Worm (Caenorhabditis elegans) whole organism, midembryonic: Measurements from ENCODE around the gene K03H9.3.

Source experiments
- flt-1 ChIP-seq: fragments of 200-800 bp; sonication (Bioruptor generic); IDR thresholded peaks from 2 replicates; pipeline ENCODE4 v1.3.6; 2022; ENCODE audit warnings: missing genetic modification characterization, missing compliant biosample characterization
- klf-2 ChIP-seq: fragments of 200-800 bp; sonication (Bioruptor generic); conservative IDR thresholded peaks from 2 replicates; pipeline ENCODE4 v1.3.6; 2022; ENCODE audit warnings: missing genetic modification reagents, missing genetic modification characterization, missing compliant biosample characterization
- med-1 ChIP-seq: sonication (generic microtip); optimal IDR thresholded peaks from 2 replicates; lab custom pipeline; 2017; ENCODE audit warnings: missing genetic modification characterization, mild to moderate bottlenecking, missing compliant biosample characterization, antibody characterized with exemption, missing genetic modification reagents; ENCODE audit not compliant: insufficient read depth
- tab-1 ChIP-seq: fragments of 200-800 bp; sonication (Bioruptor generic); IDR thresholded peaks from 2 replicates; pipeline ENCODE4 v1.3.6; 2022; ENCODE audit warnings: missing genetic modification characterization, missing compliant biosample characterization
- ztf-23 ChIP-seq: fragments of 200-800 bp; sonication (Bioruptor generic); IDR thresholded peaks from 2 replicates; pipeline ENCODE4 v1.3.6; 2022; ENCODE audit warnings: missing genetic modification reagents, missing genetic modification characterization, missing compliant biosample characterization

DNA sequence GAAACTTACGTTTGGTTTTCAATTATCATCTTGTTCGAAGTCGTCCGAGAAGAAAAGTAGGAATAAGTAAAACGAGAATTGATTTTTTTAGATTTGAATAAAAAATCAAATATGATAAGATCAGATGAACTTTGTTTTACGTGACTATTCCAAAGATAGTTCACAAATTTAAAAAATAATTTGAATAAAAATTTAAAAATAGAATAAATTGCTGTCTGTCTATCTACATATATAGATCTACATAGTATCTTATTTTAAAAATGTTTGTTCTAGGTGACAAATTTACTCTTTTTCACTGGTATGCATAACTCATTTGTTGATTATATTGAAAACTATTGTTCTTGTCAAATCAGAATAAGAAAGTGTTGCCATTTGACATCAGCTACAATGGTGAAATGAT lies 35.0 kb upstream of the K03H9.3 start, which contains the start of gene F58F12.2:
- TF ChIP-seq klf-2 (GFP tag; lab: Robert Waterston, UW) (no peak), med-1 (GFP tag; lab: Kevin White, UChicago) (no peak), flt-1 (GFP tag; lab: Robert Waterston, UW) (no peak), ztf-23 (no peak), tab-1 (GFP tag; lab: Robert Waterston, UW) (no peak)
